Fruit fly (Drosophila melanogaster) whole organism, wandering third instar larva: Measurements from ENCODE around the gene MtnB.

Experiments used
- CG32264 ChIP-seq: fragments of 200-800 bp; sonication (Bioruptor generic); optimal IDR thresholded peaks from 2 replicates; lab custom pipeline; 2016; ENCODE audit warnings: missing biosample characterization, missing genetic modification characterization
- CrebA ChIP-seq: fragments of 200-800 bp; sonication (Bioruptor generic); optimal IDR thresholded peaks from 2 replicates; lab custom pipeline; 2016; ENCODE audit warnings: missing biosample characterization, mild to moderate bottlenecking, missing genetic modification characterization, borderline replicate concordance
- Dfd ChIP-seq: fragments of >200 bp; optimal IDR thresholded peaks from 2 replicates; lab custom pipeline; 2017; ENCODE audit warnings: missing biosample characterization, missing genetic modification characterization
- OdsH ChIP-seq: fragments of 200-800 bp; sonication (Bioruptor generic); optimal IDR thresholded peaks from 2 replicates; lab custom pipeline; 2016; ENCODE audit warnings: missing biosample characterization, mild to moderate bottlenecking, missing genetic modification characterization
- br ChIP-seq: fragments of 200-800 bp; sonication (Bioruptor generic); optimal IDR thresholded peaks from 2 replicates; lab custom pipeline; 2016; ENCODE audit warnings: missing biosample characterization, missing genetic modification characterization
- dmrt93B ChIP-seq: fragments of 200-800 bp; sonication (Bioruptor generic); optimal IDR thresholded peaks from 2 replicates; lab custom pipeline; 2018; ENCODE audit warnings: missing biosample characterization, mild to moderate bottlenecking, missing genetic modification characterization
- ey ChIP-seq: fragments of 200-800 bp; sonication (Bioruptor generic); optimal IDR thresholded peaks from 2 replicates; lab custom pipeline; 2016; ENCODE audit warnings: missing biosample characterization, missing genetic modification characterization
- foxo ChIP-seq, 2 experiments: fragments of 200-800 bp; sonication (Bioruptor generic); optimal IDR thresholded peaks; 2 replicates in 1 of 2; 3 replicates in 1 of 2; lab custom pipeline; 2016 to 2017; ENCODE audit warnings: missing biosample characterization in 2 of 2, missing genetic modification characterization in 2 of 2
- fru ChIP-seq: fragments of 200-800 bp; sonication (Bioruptor generic); optimal IDR thresholded peaks from 3 replicates; lab custom pipeline; 2016; ENCODE audit warnings: missing biosample characterization, mild to moderate bottlenecking, missing genetic modification characterization
- jim ChIP-seq: fragments of 175-275, 200-325 bp; sonication (Bioruptor generic); optimal IDR thresholded peaks from 2 replicates; lab custom pipeline; 2016; ENCODE audit warnings: missing biosample characterization, mild to moderate bottlenecking, missing genetic modification characterization
- pan ChIP-seq: fragments of >200 bp; optimal IDR thresholded peaks from 2 replicates; lab custom pipeline; 2017
- psq ChIP-seq: fragments of 200-800 bp; sonication (Bioruptor generic); optimal IDR thresholded peaks from 3 replicates; lab custom pipeline; 2017; ENCODE audit warnings: missing biosample characterization, mild to moderate bottlenecking, missing genetic modification characterization, moderate library complexity
- tai ChIP-seq: sonication (Bioruptor generic); optimal IDR thresholded peaks from 2 replicates; lab custom pipeline; 2016; ENCODE audit warnings: missing biosample characterization, missing genetic modification characterization
- usp ChIP-seq: fragments of >200 bp; optimal IDR thresholded peaks from 2 replicates; lab custom pipeline; 2017; ENCODE audit warnings: missing biosample characterization, missing genetic modification characterization

- TF ChIP-seq psq (no peak), OdsH (no peak), CG32264 (GFP tag; lab: Kevin White, UChicago) (no peak), Dfd (no peak), fru (GFP tag; lab: Kevin White, UChicago) (no peak), foxo (GFP tag; optimal IDR thresholded peaks at IDR 0.05; lab: Kevin White, UChicago) (no peak), pan (lab: Kevin White, UChicago) (no peak), dmrt93B (GFP tag; lab: Kevin White, UChicago) (no peak), CrebA (GFP tag; lab: Kevin White, UChicago) (no peak), jim (GFP tag; lab: Kevin White, UChicago) (no peak), usp (no peak), br (GFP tag; lab: Kevin White, UChicago) (no peak), tai (GFP tag; lab: Kevin White, UChicago) (no peak), ey (GFP tag; lab: Kevin White, UChicago) (no peak)
These were observed 1.6 kb downstream of the MtnB start, which contains the start of gene CG46441 for dm6 chr3R:20501910-20502309.
